Worm (Caenorhabditis elegans) whole organism, L3 larva: Measurements from ENCODE around the gene ZK632.11.

Experiments used
- R02D3.7 ChIP-seq: fragments of 150-350 bp; optimal IDR thresholded peaks from 2 replicates; lab custom pipeline; 2014; ENCODE audit warnings: missing biosample characterization, missing genetic modification characterization
- ZK546.5 ChIP-seq: sonication (generic microtip); optimal IDR thresholded peaks from 2 replicates; lab custom pipeline; 2017; ENCODE audit warnings: missing biosample characterization, missing genetic modification characterization
- aly-2 ChIP-seq: fragments of 150-350 bp; optimal IDR thresholded peaks from 2 replicates; lab custom pipeline; 2014; ENCODE audit warnings: missing biosample characterization, missing genetic modification characterization
- ama-1 ChIP-seq: fragments of 150-350 bp; optimal IDR thresholded peaks from 2 replicates; lab custom pipeline; 2018
- ceh-16 ChIP-seq: sonication (generic microtip); optimal IDR thresholded peaks from 2 replicates; lab custom pipeline; 2017; ENCODE audit warnings: missing biosample characterization, missing genetic modification characterization
- ceh-28 ChIP-seq: fragments of 150-350 bp; optimal IDR thresholded peaks from 2 replicates; lab custom pipeline; 2014; ENCODE audit warnings: missing biosample characterization, missing genetic modification reagents, missing genetic modification characterization
- ceh-82 ChIP-seq: fragments of 150-350 bp; optimal IDR thresholded peaks from 2 replicates; lab custom pipeline; 2014; ENCODE audit warnings: missing biosample characterization, missing genetic modification characterization
- ceh-9 ChIP-seq: sonication (generic microtip); optimal IDR thresholded peaks from 2 replicates; lab custom pipeline; 2018; ENCODE audit warnings: missing biosample characterization, missing genetic modification characterization
- daf-12 ChIP-seq: fragments of 150-350 bp; optimal IDR thresholded peaks from 2 replicates; lab custom pipeline; 2014; ENCODE audit warnings: missing biosample characterization, missing genetic modification reagents, missing genetic modification characterization
- egl-27 ChIP-seq: sonication (generic microtip); optimal IDR thresholded peaks from 4 replicates; lab custom pipeline; 2017; ENCODE audit warnings: missing biosample characterization, missing genetic modification reagents, missing genetic modification characterization
- egl-5 ChIP-seq: fragments of 150-350 bp; optimal IDR thresholded peaks from 2 replicates; lab custom pipeline; 2017; ENCODE audit warnings: missing biosample characterization, missing genetic modification reagents, missing genetic modification characterization, inconsistent platforms
- elt-1 ChIP-seq: fragments of 150-350 bp; optimal IDR thresholded peaks from 2 replicates; lab custom pipeline; 2014; ENCODE audit warnings: missing biosample characterization, missing genetic modification characterization
- elt-2 ChIP-seq: sonication (generic microtip); optimal IDR thresholded peaks from 2 replicates; lab custom pipeline; 2016; ENCODE audit warnings: missing genetic modification reagents, mild to moderate bottlenecking, missing genetic modification characterization, missing compliant biosample characterization
- elt-3 ChIP-seq, 3 experiments: fragments of 150-350 bp in 1 of 3; sonication (generic microtip) in 2 of 3; optimal IDR thresholded peaks; 2 replicates in 2 of 3; 4 replicates in 1 of 3; lab custom pipeline; 2014 to 2017; ENCODE audit warnings: missing biosample characterization in 3 of 3, missing genetic modification characterization in 3 of 3
- eor-1 ChIP-seq, 2 experiments: fragments of 150-350 bp; optimal IDR thresholded peaks; 2 replicates each; lab custom pipeline; 2014 to 2018; ENCODE audit warnings: missing biosample characterization in 2 of 2, missing genetic modification characterization in 2 of 2
- fkh-10 ChIP-seq: sonication (generic microtip); optimal IDR thresholded peaks from 2 replicates; lab custom pipeline; 2017; ENCODE audit warnings: missing biosample characterization, missing genetic modification reagents, missing genetic modification characterization
- fkh-2 ChIP-seq: fragments of 150-350 bp; optimal IDR thresholded peaks from 2 replicates; lab custom pipeline; 2014; ENCODE audit warnings: missing biosample characterization, missing genetic modification reagents, missing genetic modification characterization
- fos-1 ChIP-seq: fragments of 150-350 bp; optimal IDR thresholded peaks from 2 replicates; lab custom pipeline; 2014; ENCODE audit warnings: missing biosample characterization, missing genetic modification characterization
- hmg-11 ChIP-seq: sonication (generic microtip); optimal IDR thresholded peaks from 2 replicates; lab custom pipeline; 2016; ENCODE audit warnings: missing genetic modification characterization, missing compliant biosample characterization
- jun-1 ChIP-seq: fragments of 150-350 bp; optimal IDR thresholded peaks from 2 replicates; lab custom pipeline; 2014; ENCODE audit warnings: missing biosample characterization, missing genetic modification reagents, missing genetic modification characterization
- lin-15B ChIP-seq: fragments of 150-350 bp; optimal IDR thresholded peaks from 2 replicates; lab custom pipeline; 2014; ENCODE audit warnings: missing biosample characterization, missing genetic modification characterization
- lin-39 ChIP-seq: fragments of 150-350 bp; optimal IDR thresholded peaks from 2 replicates; lab custom pipeline; 2018; ENCODE audit warnings: missing biosample characterization, missing genetic modification reagents, missing genetic modification characterization
- lsy-12 ChIP-seq: sonication (generic microtip); optimal IDR thresholded peaks from 2 replicates; lab custom pipeline; 2016; ENCODE audit warnings: mild to moderate bottlenecking, missing genetic modification characterization, missing compliant biosample characterization
- mdl-1 ChIP-seq: fragments of 150-350 bp; optimal IDR thresholded peaks from 2 replicates; lab custom pipeline; 2014; ENCODE audit warnings: missing biosample characterization, missing genetic modification characterization
- mml-1 ChIP-seq: fragments of 150-350 bp; sonication (generic microtip); optimal IDR thresholded peaks from 3 replicates; lab custom pipeline; 2014; ENCODE audit warnings: missing biosample characterization, missing genetic modification characterization
- nfya-1 ChIP-seq: sonication (generic microtip); optimal IDR thresholded peaks from 2 replicates; lab custom pipeline; 2017; ENCODE audit warnings: missing genetic modification characterization, mild to moderate bottlenecking, missing compliant biosample characterization, antibody characterized with exemption, moderate library complexity; ENCODE audit not compliant: insufficient read depth
- nhr-11 ChIP-seq: fragments of 150-350 bp; optimal IDR thresholded peaks from 2 replicates; lab custom pipeline; 2014; ENCODE audit warnings: missing biosample characterization, missing genetic modification characterization
- nhr-12 ChIP-seq: fragments of 150-350 bp; optimal IDR thresholded peaks from 2 replicates; lab custom pipeline; 2014; ENCODE audit warnings: missing biosample characterization, missing genetic modification characterization
- nhr-23 ChIP-seq: fragments of 150-350 bp; optimal IDR thresholded peaks from 2 replicates; lab custom pipeline; 2014; ENCODE audit warnings: missing biosample characterization, missing genetic modification reagents, missing genetic modification characterization
- nhr-237 ChIP-seq: fragments of 150-350 bp; optimal IDR thresholded peaks from 2 replicates; lab custom pipeline; 2014; ENCODE audit warnings: missing biosample characterization, missing genetic modification characterization
- nhr-25 ChIP-seq: sonication (generic microtip); optimal IDR thresholded peaks from 2 replicates; lab custom pipeline; 2017; ENCODE audit warnings: missing biosample characterization, missing genetic modification characterization
- nhr-28 ChIP-seq: fragments of 150-350 bp; optimal IDR thresholded peaks from 2 replicates; lab custom pipeline; 2014; ENCODE audit warnings: missing biosample characterization, missing genetic modification characterization
- nhr-43 ChIP-seq: sonication (generic microtip); optimal IDR thresholded peaks from 2 replicates; lab custom pipeline; 2016; ENCODE audit warnings: mild to moderate bottlenecking, missing genetic modification characterization, missing compliant biosample characterization; ENCODE audit not compliant: poor library complexity, severe bottlenecking
- nhr-67 ChIP-seq: fragments of 150-350 bp; optimal IDR thresholded peaks from 2 replicates; lab custom pipeline; 2014; ENCODE audit warnings: missing biosample characterization, missing genetic modification characterization
- nhr-76 ChIP-seq: fragments of 150-350 bp; sonication (generic microtip); optimal IDR thresholded peaks from 5 replicates; lab custom pipeline; 2014; ENCODE audit warnings: missing biosample characterization, missing genetic modification characterization
- nhr-77 ChIP-seq: fragments of 150-350 bp; optimal IDR thresholded peaks from 2 replicates; lab custom pipeline; 2014; ENCODE audit warnings: missing biosample characterization, missing genetic modification characterization
- pha-4 ChIP-seq: fragments of 150-350 bp; optimal IDR thresholded peaks from 2 replicates; lab custom pipeline; 2014; ENCODE audit warnings: missing biosample characterization, missing genetic modification reagents, missing genetic modification characterization
- pqm-1 ChIP-seq: fragments of 150-350 bp; optimal IDR thresholded peaks from 2 replicates; lab custom pipeline; 2017; ENCODE audit warnings: missing biosample characterization, missing genetic modification characterization, inconsistent platforms
- sea-2 ChIP-seq: fragments of 150-350 bp; sonication (generic microtip); optimal IDR thresholded peaks from 4 replicates; lab custom pipeline; 2014; ENCODE audit warnings: missing biosample characterization, missing genetic modification reagents, missing genetic modification characterization
- skn-1 ChIP-seq: fragments of 150-350 bp; optimal IDR thresholded peaks from 2 replicates; lab custom pipeline; 2014; ENCODE audit warnings: missing biosample characterization, missing genetic modification characterization
- snpc-4 ChIP-seq: fragments of 150-350 bp; optimal IDR thresholded peaks from 2 replicates; lab custom pipeline; 2014; ENCODE audit warnings: missing biosample characterization, missing genetic modification characterization
- tbx-2 ChIP-seq: sonication (generic microtip); optimal IDR thresholded peaks from 2 replicates; lab custom pipeline; 2016; ENCODE audit warnings: mild to moderate bottlenecking, missing genetic modification characterization, missing compliant biosample characterization
- unc-39 ChIP-seq: sonication (generic microtip); optimal IDR thresholded peaks from 4 replicates; lab custom pipeline; 2017; ENCODE audit warnings: missing biosample characterization, missing genetic modification characterization
- unc-62 ChIP-seq: fragments of 150-350 bp; sonication (generic microtip); optimal IDR thresholded peaks from 4 replicates; lab custom pipeline; 2014; ENCODE audit warnings: missing biosample characterization, missing genetic modification reagents, missing genetic modification characterization
- zag-1 ChIP-seq: fragments of 150-350 bp; optimal IDR thresholded peaks from 2 replicates; lab custom pipeline; 2014; ENCODE audit warnings: missing biosample characterization, missing genetic modification characterization
- ztf-11 ChIP-seq: fragments of 150-350 bp; optimal IDR thresholded peaks from 2 replicates; lab custom pipeline; 2014; ENCODE audit warnings: missing biosample characterization, missing genetic modification characterization
- ztf-4 ChIP-seq: fragments of 150-350 bp; optimal IDR thresholded peaks from 2 replicates; lab custom pipeline; 2014; ENCODE audit warnings: missing biosample characterization, missing genetic modification characterization

Gene ZK632.11

ce11 chrIII:9817894-9818293, 9.8 kb upstream of the ZK632.11 start:
- TF ChIP-seq nhr-12 (no peak), ceh-28 (tag; lab: Kevin White, UChicago) (peak; percentile 5)

DNA sequence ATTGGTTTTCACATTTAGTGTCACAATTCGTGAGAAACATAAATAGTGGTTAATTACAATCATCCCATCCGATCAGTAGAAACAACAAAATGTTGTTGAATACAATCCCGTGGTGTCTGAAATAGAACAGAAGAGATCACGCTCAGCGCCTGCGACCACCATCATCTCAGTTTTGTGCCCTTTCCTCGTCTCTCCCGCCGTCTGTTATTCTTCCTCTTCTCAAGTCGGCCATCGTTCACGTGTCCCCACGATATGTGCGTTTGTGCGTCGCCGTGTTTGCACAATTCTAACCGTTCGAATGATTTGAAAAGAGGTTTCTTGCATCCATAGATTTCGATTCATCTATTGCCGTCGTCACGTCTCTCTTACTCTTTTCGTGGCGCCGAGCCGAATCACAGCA, 9.0 kb upstream of the ZK632.11 start, which contains the start of gene panl-3:
Gene panl-3 (plus strand): TSS at position 294 of the 400 bp plus-strand sequence.
- TF ChIP-seq lsy-12 (tag; lab: Kevin White, UChicago) (peak; percentile 54), ztf-11 (tag; lab: Kevin White, UChicago) (no peak), lin-15B (tag; lab: Kevin White, UChicago) (peak; percentile 56), tbx-2 (tag; lab: Kevin White, UChicago) (no peak), nhr-67 (no peak), fos-1 (tag; lab: Kevin White, UChicago) (no peak), unc-62 (GFP tag; lab: Kevin White, UChicago) (no peak), sea-2 (GFP tag; lab: Kevin White, UChicago) (no peak), nhr-25 (tag; lab: Kevin White, UChicago) (peak; percentile 79), pqm-1 (tag; lab: Kevin White, UChicago) (no peak), eor-1 (tag; optimal IDR thresholded peaks at IDR 0.05; lab: Kevin White, UChicago) (no peak), skn-1 (tag; lab: Kevin White, UChicago) (no peak), egl-27 (tag; lab: Kevin White, UChicago) (no peak), daf-12 (tag; lab: Kevin White, UChicago) (no peak), nhr-11 (tag; lab: Kevin White, UChicago) (no peak), unc-39 (tag; lab: Kevin White, UChicago) (no peak), ceh-16 (tag; lab: Kevin White, UChicago) (no peak), mml-1 (tag; lab: Kevin White, UChicago) (peak; percentile 47), egl-5 (tag; lab: Kevin White, UChicago) (peak; percentile 78), jun-1 (tag; lab: Kevin White, UChicago) (no peak), pha-4 (tag; lab: Kevin White, UChicago) (peak; percentile 48), elt-2 (peak; percentile 26), nhr-237 (tag; lab: Kevin White, UChicago) (no peak), fkh-2 (no peak), ZK546.5 (tag; lab: Kevin White, UChicago) (no peak), R02D3.7 (tag; lab: Kevin White, UChicago) (no peak), nhr-77 (tag; lab: Kevin White, UChicago) (no peak), nhr-12 (no peak), nhr-43 (peak; percentile 14), mdl-1 (tag; lab: Kevin White, UChicago) (peak; percentile 36), ztf-4 (tag; lab: Kevin White, UChicago) (no peak), zag-1 (tag; lab: Kevin White, UChicago) (no peak), aly-2 (tag; lab: Kevin White, UChicago) (no peak), fkh-10 (no peak), elt-3 (tag; optimal IDR thresholded peaks at IDR 0.05; lab: Kevin White, UChicago) (no peak), ceh-28 (tag; lab: Kevin White, UChicago) (no peak), ceh-82 (tag; lab: Kevin White, UChicago) (no peak), lin-39 (peak; percentile 75), snpc-4 (tag; lab: Kevin White, UChicago) (peak; percentile 20), nhr-76 (tag; lab: Kevin White, UChicago) (no peak), nhr-28 (tag; lab: Kevin White, UChicago) (no peak), hmg-11 (tag; lab: Kevin White, UChicago) (peak; percentile 54), ama-1 (lab: Kevin White, UChicago) (peak; percentile 60), ceh-9 (tag; lab: Kevin White, UChicago) (no peak), nfya-1 (peak; percentile 74), elt-1 (tag; lab: Kevin White, UChicago) (peak; percentile 27), nhr-23 (tag; lab: Kevin White, UChicago) (peak; percentile 68)
